Worm (Caenorhabditis elegans): ENCODE results near the gene ZK1290.5.

ZK1290.5 gene

DNA sequence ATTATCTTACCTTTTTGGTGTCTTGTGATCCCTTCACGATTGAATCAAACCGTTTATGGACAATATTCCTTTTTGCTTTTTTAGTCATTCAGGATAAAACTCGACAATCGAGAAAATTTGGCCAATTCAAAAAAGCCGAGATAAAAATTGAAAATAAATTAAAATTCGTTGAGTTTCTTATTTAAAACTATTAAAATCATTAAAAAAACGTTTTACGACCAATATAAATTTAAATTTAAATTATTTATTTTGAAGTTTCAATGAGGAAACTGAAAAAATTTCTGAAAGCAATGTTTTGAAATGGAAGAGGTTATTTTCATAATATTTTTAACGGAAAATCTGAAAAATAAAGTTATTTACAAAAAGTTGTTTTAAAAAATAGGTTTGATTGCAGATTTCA lies 6.2 kb upstream of the ZK1290.5 start, which contains the start of gene ZK1290.15:
ZK1290.15 (plus strand) TSS at position 301 of the 400 bp plus-strand sequence.
- TF ChIP-seq unc-42 (tag; optimal IDR thresholded peaks at IDR 0.05) (no peak), ceh-30 (tag; optimal IDR thresholded peaks at IDR 0.05) (no peak), pag-3 (tag; optimal IDR thresholded peaks at IDR 0.05; ENCODE audit: borderline replicate concordance) (no peak), dmd-4 (tag; optimal IDR thresholded peaks at IDR 0.05; ENCODE audit: borderline replicate concordance) (no peak), sox-2 (GFP tag; IDR thresholded peaks at IDR 0.05) (no peak), pros-1 (tag; optimal IDR thresholded peaks at IDR 0.05) (no peak), hlh-8 (tag; optimal IDR thresholded peaks at IDR 0.05) (no peak), nhr-232 (tag; optimal IDR thresholded peaks at IDR 0.05) (no peak), ceh-22 (tag; optimal IDR thresholded peaks at IDR 0.05) (no peak), ceh-31 (tag; optimal IDR thresholded peaks at IDR 0.05) (no peak), elt-4 (tag; optimal IDR thresholded peaks at IDR 0.05) (no peak), ttx-3 (tag; optimal IDR thresholded peaks at IDR 0.05) (no peak), hlh-13 (GFP tag; optimal IDR thresholded peaks at IDR 0.05) (no peak), npax-4 (tag; optimal IDR thresholded peaks at IDR 0.05) (no peak), K09A11.1 (tag; optimal IDR thresholded peaks at IDR 0.05; ENCODE audit: insufficient read depth) (no peak), rnt-1 (tag; optimal IDR thresholded peaks at IDR 0.05) (no peak)

DNA sequence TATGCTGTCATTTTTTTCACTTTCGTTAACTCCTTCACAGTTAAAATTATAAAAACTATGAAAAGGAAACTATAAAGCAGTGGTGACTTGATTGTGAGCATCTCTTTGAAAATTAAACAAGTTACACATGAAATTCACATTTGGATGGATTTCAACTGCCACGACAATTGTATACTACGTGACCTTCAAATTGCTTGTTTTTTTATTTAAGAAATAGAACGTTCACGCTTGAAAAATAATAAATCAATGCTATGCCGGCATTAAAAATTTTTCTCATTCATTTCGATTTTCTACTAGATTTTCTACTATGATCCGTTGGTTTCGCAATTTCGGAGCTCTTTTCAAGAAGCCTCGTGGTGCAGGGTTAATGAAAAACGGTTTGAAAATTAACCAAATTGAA lies 4.0 kb upstream of the ZK1290.5 start, which contains the start of the genes ZK1290.7 and rnh-1.1:
ZK1290.7 (minus strand) TSS at position 101 of the 400 bp plus-strand sequence.
rnh-1.1 (plus strand) TSS at position 281 of the 400 bp plus-strand sequence.
- TF ChIP-seq lim-6 (tag; optimal IDR thresholded peaks at IDR 0.05): no peak
- TF ChIP-seq sox-2 (GFP tag; IDR thresholded peaks at IDR 0.05): no peak
- TF ChIP-seq ceh-45 (GFP tag; IDR thresholded peaks at IDR 0.05): no peak
- no peak for TF ChIP-seq fax-1 (tag; optimal IDR thresholded peaks at IDR 0.05)
- no peak for TF ChIP-seq syd-9 (tag; optimal IDR thresholded peaks at IDR 0.05)
- TF ChIP-seq dmd-4 (tag; optimal IDR thresholded peaks at IDR 0.05; ENCODE audit: borderline replicate concordance): no peak
- no peak for TF ChIP-seq dve-1 (tag; optimal IDR thresholded peaks at IDR 0.05)
- no peak for TF ChIP-seq C08G9.2 (tag; optimal IDR thresholded peaks at IDR 0.05)
- TF ChIP-seq ceh-14 (tag; optimal IDR thresholded peaks at IDR 0.05): no peak
- no peak for TF ChIP-seq gmeb-2 (tag; optimal IDR thresholded peaks at IDR 0.05)
- TF ChIP-seq unc-3 (GFP tag; conservative IDR thresholded peaks at IDR 0.05): no peak
- TF ChIP-seq unc-3 (tag; optimal IDR thresholded peaks at IDR 0.05): no peak
- TF ChIP-seq sdc-2 (tag; optimal IDR thresholded peaks at IDR 0.05): no peak
- no peak for TF ChIP-seq rnt-1 (tag; optimal IDR thresholded peaks at IDR 0.05)
- TF ChIP-seq hlh-6 (tag; optimal IDR thresholded peaks at IDR 0.05): no peak

DNA sequence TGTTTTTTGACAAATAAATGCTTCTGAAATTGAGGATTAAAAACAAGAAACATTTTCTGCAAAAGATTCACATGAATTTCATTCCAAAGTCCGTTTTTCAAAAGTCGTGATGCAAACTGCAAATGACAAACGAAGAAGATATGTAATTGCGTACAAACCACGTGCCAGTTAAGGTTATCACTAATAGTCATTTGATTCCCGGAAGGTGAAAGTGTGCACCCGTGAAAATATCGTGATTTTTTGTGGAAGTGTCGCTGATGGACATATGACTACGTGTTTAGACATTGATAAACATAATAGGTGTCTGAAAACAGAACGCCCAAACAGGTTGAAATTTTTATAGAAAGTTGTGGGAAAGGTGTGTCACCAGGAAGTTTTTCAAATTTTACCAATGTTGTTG lies 1.2 kb upstream of the ZK1290.5 start:
- TF ChIP-seq lim-6 (tag; optimal IDR thresholded peaks at IDR 0.05) (no peak), ceh-6 (GFP tag; optimal IDR thresholded peaks at IDR 0.05) (no peak), C38D4.7 (GFP tag; optimal IDR thresholded peaks at IDR 0.05) (no peak), tbx-7 (tag; optimal IDR thresholded peaks at IDR 0.05) (no peak), T23F11.4 (GFP tag; optimal IDR thresholded peaks at IDR 0.05) (no peak), fkh-10 (GFP tag; optimal IDR thresholded peaks at IDR 0.05) (no peak), hlh-8 (tag; optimal IDR thresholded peaks at IDR 0.05) (no peak), K09A11.1 (tag; optimal IDR thresholded peaks at IDR 0.05; ENCODE audit: insufficient read depth) (no peak), tbx-2 (tag; optimal IDR thresholded peaks at IDR 0.05) (no peak), ref-2 (tag; optimal IDR thresholded peaks at IDR 0.05) (no peak), ceh-2 (tag; optimal IDR thresholded peaks at IDR 0.05) (no peak), K02D7.2 (tag; optimal IDR thresholded peaks at IDR 0.05) (no peak), unc-42 (tag; optimal IDR thresholded peaks at IDR 0.05) (no peak), pax-1 (tag; optimal IDR thresholded peaks at IDR 0.05) (no peak), che-1 (tag; optimal IDR thresholded peaks at IDR 0.05) (no peak), pqm-1 (tag; optimal IDR thresholded peaks at IDR 0.05) (no peak)

Measured in whole organism, late embryonic.